Fruit fly (Drosophila melanogaster) whole organism, adult: Measurements from ENCODE around the gene Trc8.

Experiments
- CG14711 ChIP-seq: fragments of 200-800 bp; sonication (Bioruptor generic); optimal IDR thresholded peaks from 2 replicates; lab custom pipeline; 2018; ENCODE audit warnings: missing biosample characterization, mild to moderate bottlenecking, missing genetic modification characterization, moderate library complexity
- CG33017 ChIP-seq: fragments of 200-800 bp; sonication (Bioruptor generic); optimal IDR thresholded peaks from 2 replicates; lab custom pipeline; 2018; ENCODE audit warnings: missing biosample characterization, mild to moderate bottlenecking, missing genetic modification characterization, moderate library complexity
- Clk ChIP-seq: fragments of 200-800 bp; sonication (Bioruptor generic); optimal IDR thresholded peaks from 2 replicates; lab custom pipeline; 2017; ENCODE audit warnings: missing biosample characterization, missing genetic modification characterization
- Hr96 ChIP-seq: fragments of 200-800 bp; sonication (Bioruptor generic); optimal IDR thresholded peaks from 2 replicates; lab custom pipeline; 2016; ENCODE audit warnings: missing biosample characterization, missing genetic modification characterization
- Mnt ChIP-seq: fragments of 200-800 bp; sonication (Bioruptor generic); optimal IDR thresholded peaks from 2 replicates; lab custom pipeline; 2016; ENCODE audit warnings: missing biosample characterization, mild to moderate bottlenecking, missing genetic modification characterization
- cnc ChIP-seq, 2 experiments: fragments of >200 bp; optimal IDR thresholded peaks; 2 replicates each; lab custom pipeline; 2017
- ovo ChIP-seq: fragments of 200-800 bp; sonication (Bioruptor generic); optimal IDR thresholded peaks from 2 replicates; lab custom pipeline; 2016; ENCODE audit warnings: missing biosample characterization, missing genetic modification characterization
- pad ChIP-seq: fragments of 200-800 bp; sonication (Bioruptor generic); optimal IDR thresholded peaks from 3 replicates; lab custom pipeline; 2017; ENCODE audit warnings: missing biosample characterization, missing genetic modification characterization, mild to moderate bottlenecking, moderate library complexity, missing genetic modification reagents
- toe ChIP-seq: fragments of 200-800 bp; sonication (Bioruptor generic); optimal IDR thresholded peaks from 2 replicates; lab custom pipeline; 2016; ENCODE audit warnings: missing biosample characterization, missing genetic modification characterization

DNA sequence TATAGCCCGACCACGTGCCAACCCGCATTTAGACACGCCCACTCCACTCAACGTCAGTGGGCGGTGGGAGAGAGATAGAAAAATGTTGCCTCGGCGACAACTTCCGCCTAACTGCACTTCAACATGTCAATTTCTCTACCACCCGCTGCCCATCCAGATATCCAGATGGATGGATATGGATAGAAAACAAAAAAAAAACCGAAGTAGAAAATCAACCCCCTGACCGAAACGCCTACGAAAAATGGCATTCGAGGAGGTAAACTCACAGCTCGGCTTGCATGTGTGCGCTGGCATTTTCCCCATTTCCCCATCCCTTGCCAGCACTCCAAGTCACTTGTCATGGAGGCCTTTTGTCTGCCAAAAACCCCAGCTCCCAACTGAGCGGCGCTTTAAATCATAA lies 36.8 kb downstream of the Trc8 start:
- TF ChIP-seq toe (GFP tag; lab: Kevin White, UChicago) (no peak), Mnt (no peak), CG14711 (tag; lab: Kevin White, UChicago) (no peak), Clk (GFP tag; lab: Kevin White, UChicago) (no peak), Hr96 (GFP tag; lab: Kevin White, UChicago) (no peak), cnc (optimal IDR thresholded peaks at IDR 0.05; lab: Kevin White, UChicago) (no peak), CG33017 (tag; lab: Kevin White, UChicago) (no peak), ovo (GFP tag; lab: Kevin White, UChicago) (no peak), pad (no peak)
